Worm (Caenorhabditis elegans) whole organism, early embryonic: Measurements from ENCODE around the gene srb-3.
"Not testable (repeated sequence)": the region's sequence is repeated elsewhere in the genome, so short reads cannot be mapped to it uniquely, and the experiment has no call there.

Source experiments
- ama-1 ChIP-seq: fragments of 150-350 bp; optimal IDR thresholded peaks from 2 replicates; lab custom pipeline; 2014
- flt-1 ChIP-seq: fragments of 200-800 bp; sonication (Bioruptor generic); IDR thresholded peaks from 2 replicates; pipeline ENCODE4 v1.3.6; 2022; ENCODE audit warnings: missing genetic modification characterization, missing compliant biosample characterization
- tra-4 ChIP-seq: sonication (generic microtip); optimal IDR thresholded peaks from 2 replicates; lab custom pipeline; 2017; ENCODE audit warnings: missing genetic modification characterization, missing compliant biosample characterization

- TF ChIP-seq tra-4 (tag; lab: Kevin White, UChicago); flt-1 (GFP tag; lab: Robert Waterston, UW); ama-1 (lab: Kevin White, UChicago): not testable (repeated sequence)
Measured at ce11 chrII:5158774-5159173, 7.9 kb downstream of the srb-3 start, which contains the start of gene F58A6.9.
